Worm (Caenorhabditis elegans): ENCODE data around the gene mdt-10.

Gene mdt-10

ce11 chrII:7810162-7810868 is 44.5 kb downstream of the mdt-10 start:
- TF ChIP-seq drap-1 (GFP tag; optimal IDR thresholded peaks at IDR 0.05) (no peak), unc-62 (GFP tag; optimal IDR thresholded peaks at IDR 0.05) (no peak), nhr-28 (tag; optimal IDR thresholded peaks at IDR 0.05) (no peak), mep-1 (tag; optimal IDR thresholded peaks at IDR 0.05) (no peak), snpc-4 (tag; optimal IDR thresholded peaks at IDR 0.05) (no peak), ces-1 (GFP tag; optimal IDR thresholded peaks at IDR 0.05) (peak; percentile 7), unc-39 (tag; optimal IDR thresholded peaks at IDR 0.05) (no peak), nhr-237 (tag; optimal IDR thresholded peaks at IDR 0.05) (no peak), unc-120 (tag; optimal IDR thresholded peaks at IDR 0.05; ENCODE audit: poor library complexity, severe bottlenecking) (no peak), M03D4.4 (tag; optimal IDR thresholded peaks at IDR 0.05) (no peak), lsy-2 (tag; optimal IDR thresholded peaks at IDR 0.05) (peak; percentile 29), pha-4 (tag; optimal IDR thresholded peaks at IDR 0.05) (peak; percentile 35), nhr-2 (tag; optimal IDR thresholded peaks at IDR 0.05) (no peak), nhr-12 (tag; optimal IDR thresholded peaks at IDR 0.05) (no peak), ztf-11 (tag; optimal IDR thresholded peaks at IDR 0.05) (peak; percentile 7)

ce11 chrII:7809358-7809914 is 45.4 kb downstream of the mdt-10 start:
- TF ChIP-seq sptf-1 (tag; optimal IDR thresholded peaks at IDR 0.05): no peak
- TF ChIP-seq snpc-4 (tag; optimal IDR thresholded peaks at IDR 0.05): no peak
- peak; percentile 90 for TF ChIP-seq ces-1 (GFP tag; optimal IDR thresholded peaks at IDR 0.05)
- peak; percentile 66 for TF ChIP-seq hlh-1 (tag; optimal IDR thresholded peaks at IDR 0.05)
- no peak for TF ChIP-seq lin-13 (tag; optimal IDR thresholded peaks at IDR 0.05)
- peak; percentile 6 for TF ChIP-seq ceh-43 (GFP tag; optimal IDR thresholded peaks at IDR 0.05)
- TF ChIP-seq ztf-11 (tag; optimal IDR thresholded peaks at IDR 0.05): peak; percentile 62
- TF ChIP-seq mls-2 (tag; optimal IDR thresholded peaks at IDR 0.05): peak; percentile 68
- peak; percentile 64 for TF ChIP-seq cnd-1 (tag; optimal IDR thresholded peaks at IDR 0.05)
- TF ChIP-seq lin-32 (GFP tag; optimal IDR thresholded peaks at IDR 0.05): peak; percentile 81

ce11 chrII:7808950-7809349 is 45.9 kb downstream of the mdt-10 start:
- TF ChIP-seq zip-8 (tag; optimal IDR thresholded peaks at IDR 0.05) (no peak), unc-120 (tag; optimal IDR thresholded peaks at IDR 0.05; ENCODE audit: poor library complexity, severe bottlenecking) (peak; percentile 20)

- TF ChIP-seq ceh-83 (GFP tag; optimal IDR thresholded peaks at IDR 0.05) (no peak), lin-13 (tag; optimal IDR thresholded peaks at IDR 0.05) (no peak), sem-2 (GFP tag; optimal IDR thresholded peaks at IDR 0.05) (no peak), pha-4 (tag; optimal IDR thresholded peaks at IDR 0.05) (no peak), M03D4.4 (tag; optimal IDR thresholded peaks at IDR 0.05) (no peak), nhr-2 (tag; optimal IDR thresholded peaks at IDR 0.05) (no peak), lin-32 (GFP tag; optimal IDR thresholded peaks at IDR 0.05) (no peak), ztf-11 (tag; optimal IDR thresholded peaks at IDR 0.05) (no peak), sptf-1 (tag; optimal IDR thresholded peaks at IDR 0.05) (no peak), nhr-76 (tag; optimal IDR thresholded peaks at IDR 0.05) (no peak), ham-2 (GFP tag; optimal IDR thresholded peaks at IDR 0.05) (no peak), blmp-1 (tag; optimal IDR thresholded peaks at IDR 0.05) (no peak), unc-39 (tag; optimal IDR thresholded peaks at IDR 0.05) (no peak), nhr-237 (tag; optimal IDR thresholded peaks at IDR 0.05) (no peak), unc-120 (tag; optimal IDR thresholded peaks at IDR 0.05; ENCODE audit: poor library complexity, severe bottlenecking) (no peak), ces-1 (GFP tag; optimal IDR thresholded peaks at IDR 0.05) (no peak)
These were observed 46.7 kb downstream of the mdt-10 start for ce11 chrII:7808153-7808552.

ce11 chrII:7806872-7807271 is 48.0 kb downstream of the mdt-10 start:
- TF ChIP-seq ztf-11 (tag; optimal IDR thresholded peaks at IDR 0.05) (no peak), lsy-2 (tag; optimal IDR thresholded peaks at IDR 0.05) (no peak), drap-1 (GFP tag; optimal IDR thresholded peaks at IDR 0.05) (no peak), pha-4 (tag; optimal IDR thresholded peaks at IDR 0.05) (no peak), ces-1 (GFP tag; optimal IDR thresholded peaks at IDR 0.05) (no peak), nhr-12 (tag; optimal IDR thresholded peaks at IDR 0.05) (no peak), blmp-1 (tag; optimal IDR thresholded peaks at IDR 0.05) (no peak), M03D4.4 (tag; optimal IDR thresholded peaks at IDR 0.05) (no peak), lin-32 (GFP tag; optimal IDR thresholded peaks at IDR 0.05) (no peak), sem-2 (GFP tag; optimal IDR thresholded peaks at IDR 0.05) (no peak), unc-120 (tag; optimal IDR thresholded peaks at IDR 0.05; ENCODE audit: poor library complexity, severe bottlenecking) (no peak), hlh-1 (tag; optimal IDR thresholded peaks at IDR 0.05) (no peak), zip-8 (tag; optimal IDR thresholded peaks at IDR 0.05) (no peak), cnd-1 (tag; optimal IDR thresholded peaks at IDR 0.05) (no peak), sptf-1 (tag; optimal IDR thresholded peaks at IDR 0.05) (no peak), flh-1 (GFP tag; optimal IDR thresholded peaks at IDR 0.05) (no peak), ceh-83 (GFP tag; optimal IDR thresholded peaks at IDR 0.05) (no peak), nhr-28 (tag; optimal IDR thresholded peaks at IDR 0.05) (no peak), elt-1 (tag; optimal IDR thresholded peaks at IDR 0.05; ENCODE audit: borderline replicate concordance, insufficient read depth) (no peak), mls-2 (tag; optimal IDR thresholded peaks at IDR 0.05) (no peak)

All from whole organism, mixed stage, embryonic.